Worm (Caenorhabditis elegans): Measurements from ENCODE around the gene H14A12.5.

The H14A12.5 gene

DNA sequence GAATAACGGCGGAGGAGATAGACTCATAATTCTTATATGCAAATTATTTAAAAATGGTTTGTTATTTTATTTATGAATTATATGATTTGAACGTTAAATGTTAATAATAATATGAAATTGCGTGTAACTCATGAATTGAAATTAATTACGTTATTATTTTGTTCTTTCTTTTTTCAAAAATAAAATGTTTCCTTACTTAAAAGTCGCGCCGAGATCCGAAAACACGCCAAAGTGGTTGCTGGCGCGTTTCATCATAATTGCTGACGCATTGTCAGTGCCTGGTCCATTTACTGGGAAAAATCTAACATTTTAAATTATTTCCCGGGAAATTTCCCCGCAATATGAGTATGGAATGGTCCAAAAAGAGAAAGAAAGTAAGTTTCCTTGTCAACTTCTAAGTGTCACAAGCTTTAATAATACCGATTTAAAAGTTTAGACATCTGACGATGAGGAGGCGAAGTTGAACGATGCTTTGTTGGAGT, 30.6 kb upstream of the H14A12.5 start, which contains the start of the genes C07H6.9 and sap-140 (continued):
- peak in 1 of 2 experiments; percentile 14 for TF ChIP-seq let-607 (tag; optimal IDR thresholded peaks at IDR 0.05)
- TF ChIP-seq nhr-80 (tag; optimal IDR thresholded peaks at IDR 0.05): peak; percentile 10
- peak; percentile 62; the same call in 1 of the 2 replicates for TF ChIP-seq ekl-4 (GFP tag; IDR thresholded peaks at IDR 0.05)
- peak; percentile 53 for TF ChIP-seq tbp1 (GFP tag; optimal IDR thresholded peaks at IDR 0.05)
- TF ChIP-seq F22D6.2 (tag; optimal IDR thresholded peaks at IDR 0.05): no peak
- no peak for TF ChIP-seq hmg-20 (GFP tag; IDR thresholded peaks at IDR 0.05)
- TF ChIP-seq Y53G8AR.9 (GFP tag; conservative IDR thresholded peaks at IDR 0.05): peak; percentile 83; the same call in 1 of the 2 replicates
- peak; percentile 38; the same call in 1 of the 2 replicates for TF ChIP-seq B0336.3 (GFP tag; IDR thresholded peaks at IDR 0.05)
- no peak for TF ChIP-seq zim-3 (tag; optimal IDR thresholded peaks at IDR 0.05)
- TF ChIP-seq tlf-1 (GFP tag; optimal IDR thresholded peaks at IDR 0.05): peak; percentile 62
- peak; percentile 95 for TF ChIP-seq ztf-18 (tag; optimal IDR thresholded peaks at IDR 0.05)
- TF ChIP-seq lin-54 (GFP tag; optimal IDR thresholded peaks at IDR 0.05): peak; percentile 90
- TF ChIP-seq madf-3 (GFP tag; IDR thresholded peaks at IDR 0.05): peak; percentile 72; the same call in 1 of the 2 replicates
- TF ChIP-seq lin-35 (GFP tag; optimal IDR thresholded peaks at IDR 0.05): peak in 2 of 3 experiments; percentile 84 to 92
- no peak for TF ChIP-seq madf-8 (GFP tag; conservative IDR thresholded peaks at IDR 0.05)
- no peak for TF ChIP-seq attf-3 (GFP tag; conservative IDR thresholded peaks at IDR 0.05)
- TF ChIP-seq nhr-179 (tag; optimal IDR thresholded peaks at IDR 0.05): no peak
- TF ChIP-seq mcd-1 (GFP tag; IDR thresholded peaks at IDR 0.05): peak; percentile 79
- TF ChIP-seq dox-1 (GFP tag; IDR thresholded peaks at IDR 0.05): peak; percentile 83
- no peak for TF ChIP-seq hsf-1 (GFP tag; IDR thresholded peaks at IDR 0.05)
- peak; percentile 84 for TF ChIP-seq efl-1 (GFP tag; optimal IDR thresholded peaks at IDR 0.05)
- TF ChIP-seq D2030.7 (GFP tag; IDR thresholded peaks at IDR 0.05): peak; percentile 67
- no peak for TF ChIP-seq F10E7.11 (tag; optimal IDR thresholded peaks at IDR 0.05)
- TF ChIP-seq athp-1 (tag; optimal IDR thresholded peaks at IDR 0.05): no peak
- TF ChIP-seq madf-6 (GFP tag; IDR thresholded peaks at IDR 0.05): peak; percentile 62
- peak; percentile 57; the same call in 1 of the 2 replicates for TF ChIP-seq nfyb-1 (GFP tag; IDR thresholded peaks at IDR 0.05)
- peak; percentile 18 for TF ChIP-seq snpc-1.1 (tag; optimal IDR thresholded peaks at IDR 0.05; ENCODE audit: insufficient read depth)
- TF ChIP-seq mel-28 (tag; optimal IDR thresholded peaks at IDR 0.05; ENCODE audit: borderline replicate concordance): no peak
- peak; percentile 11; the same call in 1 of the 2 replicates for TF ChIP-seq K11D2.4 (GFP tag; IDR thresholded peaks at IDR 0.05)
- TF ChIP-seq ceh-27 (GFP tag; optimal IDR thresholded peaks at IDR 0.05): no peak
- TF ChIP-seq F49E8.2 (tag; optimal IDR thresholded peaks at IDR 0.05; ENCODE audit: insufficient read depth): no peak
- TF ChIP-seq Y95B8A.8 (GFP tag; IDR thresholded peaks at IDR 0.05): no peak
- no peak for TF ChIP-seq egl-44 (GFP tag; IDR thresholded peaks at IDR 0.05)
- peak; percentile 51 for TF ChIP-seq snpc-3.4 (tag; optimal IDR thresholded peaks at IDR 0.05)

DNA sequence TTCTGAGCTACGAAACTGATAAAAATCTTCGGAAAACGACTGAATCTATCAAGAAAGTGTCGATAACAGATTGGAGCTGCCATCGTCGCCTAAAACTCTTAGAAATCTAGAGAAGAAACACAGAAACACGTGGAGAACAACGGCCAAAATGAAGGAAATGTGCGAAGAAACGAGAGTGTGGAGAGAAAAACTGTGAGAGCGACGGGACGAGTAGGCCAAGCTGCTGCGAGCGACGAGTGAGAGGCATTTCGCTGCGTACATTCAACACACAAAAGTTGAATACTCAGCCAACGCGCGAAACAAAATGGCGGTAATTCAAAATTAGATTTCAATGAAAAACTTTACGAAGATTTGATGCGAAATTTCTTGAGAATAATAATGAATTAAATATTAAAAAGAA, 29.5 kb upstream of the H14A12.5 start:
- TF ChIP-seq K12H6.12 (tag; optimal IDR thresholded peaks at IDR 0.05) (peak; percentile 79), F57A8.1 (GFP tag; optimal IDR thresholded peaks at IDR 0.05) (no peak), madf-10 (tag; optimal IDR thresholded peaks at IDR 0.05) (peak; percentile 84), lin-35 (GFP tag; optimal IDR thresholded peaks at IDR 0.05) (peak; percentile 80 to 94 (median 89)), somi-1 (GFP tag; optimal IDR thresholded peaks at IDR 0.05) (peak; percentile 28), D2030.7 (GFP tag; IDR thresholded peaks at IDR 0.05) (peak; percentile 57; the same call in 1 of the 2 replicates), ccch-3 (GFP tag; optimal IDR thresholded peaks at IDR 0.05) (no peak), zfh-2 (GFP tag; conservative IDR thresholded peaks at IDR 0.05) (peak; percentile 87), let-607 (tag; optimal IDR thresholded peaks at IDR 0.05) (peak; percentile 96), F55B11.4 (tag; optimal IDR thresholded peaks at IDR 0.05; ENCODE audit: borderline replicate concordance, insufficient read depth) (no peak), ama-1 (optimal IDR thresholded peaks at IDR 0.05) (no peak), ama-1 (GFP tag; optimal IDR thresholded peaks at IDR 0.05) (no peak), chd-7 (tag; optimal IDR thresholded peaks at IDR 0.05) (peak; percentile 66), unc-130 (GFP tag; optimal IDR thresholded peaks at IDR 0.05) (peak; percentile 30), let-526 (GFP tag; IDR thresholded peaks at IDR 0.05) (peak; percentile 64; the same call in 1 of the 2 replicates), efl-1 (GFP tag; optimal IDR thresholded peaks at IDR 0.05) (peak; percentile 87), cebp-1 (GFP tag; IDR thresholded peaks at IDR 0.05) (no peak), cebp-1 (tag; optimal IDR thresholded peaks at IDR 0.05) (peak; percentile 81)
